Fruit fly (Drosophila melanogaster) whole organism, embryonic: ENCODE results near the gene CG11342.

ENCODE experiments used
- ATbp ChIP-seq: fragments of 200-800 bp; sonication (Bioruptor generic); optimal IDR thresholded peaks from 2 replicates; lab custom pipeline; 2017; ENCODE audit warnings: missing biosample characterization, mild to moderate bottlenecking, missing genetic modification characterization, missing genetic modification reagents
- Atf3 ChIP-seq: fragments of 200-800 bp; sonication (Bioruptor generic); optimal IDR thresholded peaks from 3 replicates; lab custom pipeline; 2016; ENCODE audit warnings: missing biosample characterization, missing genetic modification characterization
- Atf6 ChIP-seq: fragments of 200-800 bp; sonication (Bioruptor generic); IDR thresholded peaks from 2 replicates; pipeline ENCODE4 v1.3.6; 2022; ENCODE audit warnings: missing biosample characterization, missing genetic modification characterization
- Bdp1 ChIP-seq: fragments of 200-800 bp; sonication (Bioruptor generic); optimal IDR thresholded peaks from 3 replicates; lab custom pipeline; 2016; ENCODE audit warnings: missing biosample characterization, missing genetic modification characterization
- CG10543 ChIP-seq: fragments of 200-800 bp; sonication (Bioruptor generic); optimal IDR thresholded peaks from 3 replicates; lab custom pipeline; 2017; ENCODE audit warnings: missing biosample characterization, mild to moderate bottlenecking, missing genetic modification characterization, moderate library complexity
- CG11085 ChIP-seq: fragments of 200-800 bp; sonication (Bioruptor generic); IDR thresholded peaks from 2 replicates; pipeline ENCODE4 v1.3.6; 2022; ENCODE audit warnings: missing biosample characterization, missing genetic modification characterization
- CG13624 ChIP-seq: fragments of 200-800 bp; sonication (Bioruptor generic); optimal IDR thresholded peaks from 2 replicates; lab custom pipeline; 2016; ENCODE audit warnings: missing biosample characterization, missing genetic modification characterization
- CG14050 ChIP-seq: fragments of 200-800 bp; sonication (Bioruptor generic); IDR thresholded peaks from 3 replicates; pipeline ENCODE4 v1.3.6; 2022; ENCODE audit warnings: missing biosample characterization, missing genetic modification characterization
- CG14710 ChIP-seq: fragments of 200-800 bp; sonication (Bioruptor generic); optimal IDR thresholded peaks from 3 replicates; lab custom pipeline; 2019; ENCODE audit warnings: missing biosample characterization, mild to moderate bottlenecking, missing genetic modification characterization, moderate library complexity
- CG15479 ChIP-seq: fragments of 200-800 bp; sonication (Bioruptor generic); optimal IDR thresholded peaks from 3 replicates; lab custom pipeline; 2019; ENCODE audit warnings: missing biosample characterization, mild to moderate bottlenecking, missing genetic modification characterization, moderate library complexity
- CG18476 ChIP-seq: fragments of 200-800 bp; sonication (Bioruptor generic); optimal IDR thresholded peaks from 2 replicates; lab custom pipeline; 2016; ENCODE audit warnings: missing biosample characterization, mild to moderate bottlenecking, missing genetic modification characterization
- CG18599 ChIP-seq: fragments of 200-800 bp; sonication (Bioruptor generic); optimal IDR thresholded peaks from 3 replicates; lab custom pipeline; 2017; ENCODE audit warnings: missing biosample characterization, missing genetic modification characterization, mild to moderate bottlenecking, moderate library complexity, missing genetic modification reagents
- CG18764 ChIP-seq: fragments of 200-800 bp; sonication (Bioruptor generic); optimal IDR thresholded peaks from 3 replicates; lab custom pipeline; 2016; ENCODE audit warnings: missing biosample characterization, missing genetic modification characterization
- CG34376 ChIP-seq: fragments of 200-800 bp; sonication (Bioruptor generic); optimal IDR thresholded peaks from 2 replicates; lab custom pipeline; 2018; ENCODE audit warnings: missing biosample characterization, mild to moderate bottlenecking, missing genetic modification characterization
- CG7987 ChIP-seq: fragments of 200-800 bp; sonication (Bioruptor generic); optimal IDR thresholded peaks from 2 replicates; lab custom pipeline; 2018; ENCODE audit warnings: missing biosample characterization, mild to moderate bottlenecking, missing genetic modification characterization, moderate library complexity
- CrebB ChIP-seq: fragments of 200-800 bp; sonication (Bioruptor generic); optimal IDR thresholded peaks from 3 replicates; lab custom pipeline; 2018; ENCODE audit warnings: missing biosample characterization, mild to moderate bottlenecking, missing genetic modification characterization
- Dek ChIP-seq: fragments of 200-800 bp; sonication (Bioruptor generic); optimal IDR thresholded peaks from 3 replicates; lab custom pipeline; 2019; ENCODE audit warnings: missing biosample characterization, mild to moderate bottlenecking, missing genetic modification characterization, moderate library complexity
- Dll ChIP-seq: fragments of 200-800 bp; sonication (Bioruptor generic); IDR thresholded peaks from 4 replicates; pipeline ENCODE4 v1.3.6; 2022; ENCODE audit warnings: missing biosample characterization, missing genetic modification characterization; ENCODE audit not compliant: partially characterized antibody
- E2f1 ChIP-seq: fragments of 200-800 bp; sonication (Bioruptor generic); IDR thresholded peaks from 2 replicates; pipeline ENCODE4 v1.3.6; 2022; ENCODE audit warnings: missing biosample characterization, missing genetic modification characterization
- Eip74EF ChIP-seq, 2 experiments: fragments of 200-800 bp in 1 of 2; fragments of >200 bp in 1 of 2; sonication (Bioruptor generic) in 1 of 2; optimal IDR thresholded peaks; 2 replicates each; lab custom pipeline; 2017 to 2019; ENCODE audit warnings: missing biosample characterization in 2 of 2, missing genetic modification characterization in 2 of 2, mild to moderate bottlenecking in 1 of 2, moderate library complexity in 1 of 2
- Ets97D ChIP-seq: fragments of 200-800 bp; sonication (Bioruptor generic); optimal IDR thresholded peaks from 3 replicates; lab custom pipeline; 2016; ENCODE audit warnings: missing biosample characterization, missing genetic modification characterization
- Gsc ChIP-seq: fragments of 200-800 bp; sonication (Bioruptor generic); IDR thresholded peaks from 2 replicates; pipeline ENCODE4 v1.3.6; 2022; ENCODE audit warnings: missing biosample characterization, missing genetic modification characterization
- HLH3B ChIP-seq: fragments of 200-800 bp; sonication (Bioruptor generic); IDR thresholded peaks from 2 replicates; pipeline ENCODE4 v1.3.6; 2022; ENCODE audit warnings: missing biosample characterization, missing genetic modification characterization
- Hr3 ChIP-seq: fragments of 200-800 bp; sonication (Bioruptor generic); optimal IDR thresholded peaks from 3 replicates; lab custom pipeline; 2016; ENCODE audit warnings: missing biosample characterization, missing genetic modification characterization
- MBD-R2 ChIP-seq: fragments of 200-800 bp; sonication (Bioruptor generic); IDR thresholded peaks from 2 replicates; pipeline ENCODE4 v1.3.6; 2022; ENCODE audit warnings: missing biosample characterization, missing genetic modification characterization
- Mad ChIP-seq: fragments of 200-800 bp; sonication (Bioruptor generic); optimal IDR thresholded peaks from 2 replicates; lab custom pipeline; 2016; ENCODE audit warnings: missing biosample characterization, missing genetic modification characterization
- Nf-YC ChIP-seq: fragments of 200-800 bp; optimal IDR thresholded peaks from 3 replicates; lab custom pipeline; 2019; ENCODE audit warnings: missing biosample characterization, mild to moderate bottlenecking, missing genetic modification characterization, moderate library complexity
- Ravus ChIP-seq: fragments of 200-800 bp; sonication (Bioruptor generic); IDR thresholded peaks from 2 replicates; pipeline ENCODE4 v1.3.6; 2022; ENCODE audit warnings: missing biosample characterization, missing genetic modification characterization
- Sry-β ChIP-seq: fragments of 200-800 bp; sonication (Bioruptor generic); optimal IDR thresholded peaks from 2 replicates; lab custom pipeline; 2018; ENCODE audit warnings: missing biosample characterization, mild to moderate bottlenecking, missing genetic modification characterization, moderate library complexity
- ara ChIP-seq: fragments of 200-800 bp; sonication (Bioruptor generic); IDR thresholded peaks from 2 replicates; pipeline ENCODE4 v1.3.6; 2022; ENCODE audit warnings: missing biosample characterization, missing genetic modification characterization
- ash1 ChIP-seq: fragments of 200-800 bp; sonication (Bioruptor generic); optimal IDR thresholded peaks from 2 replicates; lab custom pipeline; 2018; ENCODE audit warnings: missing biosample characterization, mild to moderate bottlenecking, missing genetic modification characterization
- croc ChIP-seq: fragments of 200-800 bp; sonication (Bioruptor generic); conservative IDR thresholded peaks from 3 replicates; pipeline ENCODE4 v1.3.6; 2022; ENCODE audit warnings: missing biosample characterization, missing genetic modification characterization
- emc ChIP-seq: fragments of 200-800 bp; sonication (Bioruptor generic); optimal IDR thresholded peaks from 2 replicates; lab custom pipeline; 2016; ENCODE audit warnings: missing biosample characterization, missing genetic modification characterization
- esg ChIP-seq: fragments of 200-800 bp; sonication (Bioruptor generic); conservative IDR thresholded peaks from 2 replicates; pipeline ENCODE4 v1.3.6; 2022; ENCODE audit warnings: missing biosample characterization, missing genetic modification characterization
- ewg ChIP-seq: fragments of 200-800 bp; sonication (Bioruptor generic); optimal IDR thresholded peaks from 3 replicates; lab custom pipeline; 2017; ENCODE audit warnings: mild to moderate bottlenecking, missing biosample characterization, missing genetic modification reagents, missing genetic modification characterization
- grau ChIP-seq: fragments of 200-800 bp; optimal IDR thresholded peaks from 3 replicates; lab custom pipeline; 2019; ENCODE audit warnings: missing biosample characterization, mild to moderate bottlenecking, missing genetic modification characterization, moderate library complexity
- hbn ChIP-seq: fragments of 200-800 bp; sonication (Bioruptor generic); IDR thresholded peaks from 2 replicates; pipeline ENCODE4 v1.3.6; 2022; ENCODE audit warnings: missing biosample characterization, missing genetic modification characterization; ENCODE audit not compliant: partially characterized antibody
- ind ChIP-seq: fragments of 200-800 bp; sonication (Bioruptor generic); optimal IDR thresholded peaks from 3 replicates; lab custom pipeline; 2016; ENCODE audit warnings: missing biosample characterization, missing genetic modification characterization
- kay ChIP-seq: fragments of 200-800 bp; sonication (Bioruptor generic); optimal IDR thresholded peaks from 2 replicates; lab custom pipeline; 2016; ENCODE audit warnings: missing biosample characterization, missing genetic modification characterization
- lmd ChIP-seq: fragments of 200-800 bp; sonication (Bioruptor generic); IDR thresholded peaks from 2 replicates; pipeline ENCODE4 v1.3.6; 2022; ENCODE audit warnings: missing biosample characterization, missing genetic modification characterization
- mld ChIP-seq: fragments of 200-800 bp; sonication (Bioruptor generic); IDR thresholded peaks from 3 replicates; pipeline ENCODE4 v1.3.6; 2022; ENCODE audit warnings: missing biosample characterization, missing genetic modification characterization; ENCODE audit not compliant: partially characterized antibody
- onecut ChIP-seq: fragments of 200-800 bp; sonication (Bioruptor generic); IDR thresholded peaks from 2 replicates; pipeline ENCODE4 v1.3.6; 2022; ENCODE audit warnings: missing biosample characterization, missing genetic modification characterization
- p53 ChIP-seq: fragments of 200-800 bp; sonication (Bioruptor generic); optimal IDR thresholded peaks from 2 replicates; lab custom pipeline; 2016; ENCODE audit warnings: missing biosample characterization, missing genetic modification characterization
- salm ChIP-seq: fragments of 200-800 bp; sonication (Bioruptor generic); optimal IDR thresholded peaks from 2 replicates; lab custom pipeline; 2018; ENCODE audit warnings: missing biosample characterization, mild to moderate bottlenecking, missing genetic modification characterization
- sens ChIP-seq: fragments of 200-800 bp; sonication (Bioruptor generic); peaks from one replicate; lab custom pipeline; 2016; ENCODE audit warnings: missing biosample characterization, missing genetic modification characterization
- sima ChIP-seq: fragments of 200-800 bp; sonication (Bioruptor generic); optimal IDR thresholded peaks from 2 replicates; lab custom pipeline; 2016; ENCODE audit warnings: missing biosample characterization, missing genetic modification characterization
- sna ChIP-seq: fragments of 200-800 bp; sonication (Bioruptor generic); IDR thresholded peaks from 2 replicates; pipeline ENCODE4 v1.3.6; 2022; ENCODE audit warnings: missing biosample characterization, missing genetic modification characterization; ENCODE audit not compliant: partially characterized antibody
- sug ChIP-seq: fragments of 200-800 bp; optimal IDR thresholded peaks from 2 replicates; lab custom pipeline; 2019; ENCODE audit warnings: missing biosample characterization, mild to moderate bottlenecking, missing genetic modification characterization, moderate library complexity
- tap ChIP-seq: fragments of 200-800 bp; optimal IDR thresholded peaks from 3 replicates; lab custom pipeline; 2019; ENCODE audit warnings: missing biosample characterization, mild to moderate bottlenecking, missing genetic modification characterization, moderate library complexity
- twi ChIP-seq: fragments of 200-800 bp; optimal IDR thresholded peaks from 2 replicates; lab custom pipeline; 2019; ENCODE audit warnings: missing biosample characterization, mild to moderate bottlenecking, missing genetic modification characterization, moderate library complexity
- wor ChIP-seq: fragments of 200-800 bp; sonication (Bioruptor generic); IDR thresholded peaks from 2 replicates; pipeline ENCODE4 v1.3.6; 2022; ENCODE audit warnings: missing biosample characterization, missing genetic modification characterization
- z ChIP-seq: fragments of 200-800 bp; sonication (Bioruptor generic); IDR thresholded peaks from 3 replicates; pipeline ENCODE4 v1.3.6; 2022; ENCODE audit warnings: missing biosample characterization, missing genetic modification characterization

Gene CG11342

dm6 chr3L:4353657-4354075 lies 13.6 kb downstream of the CG11342 start (continued):
- TF ChIP-seq lmd (GFP tag; lab: Robert Waterston, UW) (peak; percentile 40), CG13624 (GFP tag; lab: Kevin White, UChicago) (peak; percentile 23), Nf-YC (tag; lab: Kevin White, UChicago) (no peak), onecut (GFP tag; lab: Robert Waterston, UW) (no peak; the same call in 1 of the 2 replicates), kay (GFP tag; lab: Kevin White, UChicago) (peak; percentile 28), HLH3B (GFP tag; lab: Robert Waterston, UW) (no peak), wor (GFP tag; lab: Robert Waterston, UW) (no peak), Eip74EF (GFP tag; optimal IDR thresholded peaks at IDR 0.05; lab: Kevin White, UChicago) (no peak), CG14050 (GFP tag; lab: Robert Waterston, UW) (no peak), sens (GFP tag; lab: Kevin White, UChicago) (peak; percentile 60), CG18476 (GFP tag; lab: Kevin White, UChicago) (no peak), ewg (GFP tag; lab: Kevin White, UChicago) (no peak), CG34376 (GFP tag; lab: Kevin White, UChicago) (no peak), ara (GFP tag; lab: Robert Waterston, UW) (0 out of 2 replicates have a peak, but pooled peaks have one; percentile 29), tap (tag; lab: Kevin White, UChicago) (no peak), CG11085 (GFP tag; lab: Robert Waterston, UW) (no peak), ATbp (GFP tag; lab: Kevin White, UChicago) (peak; percentile 69), p53 (no peak), CG18599 (GFP tag; lab: Kevin White, UChicago) (peak; percentile 65), hbn (GFP tag; lab: Robert Waterston, UW) (no peak), emc (GFP tag; lab: Kevin White, UChicago) (no peak), Ravus (GFP tag; lab: Robert Waterston, UW) (no peak), CG14710 (tag; lab: Kevin White, UChicago) (no peak), Sry-β (GFP tag; lab: Kevin White, UChicago) (no peak), twi (tag; lab: Kevin White, UChicago) (no peak), Ets97D (no peak), salm (no peak), E2f1 (GFP tag; lab: Robert Waterston, UW) (no peak), CG10543 (GFP tag; lab: Kevin White, UChicago) (no peak), CrebB (tag; lab: Kevin White, UChicago) (no peak), esg (GFP tag; lab: Robert Waterston, UW) (no peak), Atf6 (no peak), Gsc (GFP tag; lab: Robert Waterston, UW) (no peak), mld (no peak), CG18764 (GFP tag; lab: Kevin White, UChicago) (no peak), sna (no peak), grau (tag; lab: Kevin White, UChicago) (peak; percentile 48), sug (tag; lab: Kevin White, UChicago) (peak; percentile 7), ash1 (no peak), Mad (no peak), Hr3 (GFP tag; lab: Kevin White, UChicago) (peak; percentile 27), MBD-R2 (GFP tag; lab: Robert Waterston, UW) (no peak), CG15479 (GFP tag; lab: Kevin White, UChicago) (no peak), sima (GFP tag; lab: Kevin White, UChicago) (no peak), croc (GFP tag; lab: Robert Waterston, UW) (no peak), Bdp1 (GFP tag; lab: Kevin White, UChicago) (no peak), CG7987 (peak; percentile 60), ind (GFP tag; lab: Kevin White, UChicago) (peak; percentile 29), Dek (tag; lab: Kevin White, UChicago) (peak; percentile 10), z (GFP tag; lab: Robert Waterston, UW) (no peak), Dll (no peak), Atf3 (GFP tag; lab: Kevin White, UChicago) (peak; percentile 21)
